Fruit fly (Drosophila melanogaster) whole organism, embryonic: ENCODE measurements around the gene Cyp1.
A peak's percentile ranks its signal among the peaks of the same experiment; 100 is the strongest.

Experiments used
- Atf3 ChIP-seq: fragments of 200-800 bp; sonication (Bioruptor generic); optimal IDR thresholded peaks from 3 replicates; lab custom pipeline; 2016; ENCODE audit warnings: missing biosample characterization, missing genetic modification characterization
- BtbVII ChIP-seq: fragments of 200-800 bp; sonication (Bioruptor generic); optimal IDR thresholded peaks from 3 replicates; lab custom pipeline; 2017; ENCODE audit warnings: missing biosample characterization, mild to moderate bottlenecking, missing genetic modification characterization
- CG10147 ChIP-seq: fragments of 200-800 bp; sonication (Bioruptor generic); optimal IDR thresholded peaks from 2 replicates; lab custom pipeline; 2019; ENCODE audit warnings: missing biosample characterization, mild to moderate bottlenecking, missing genetic modification characterization, moderate library complexity
- CG10267 ChIP-seq: fragments of 200-800 bp; sonication (Bioruptor generic); optimal IDR thresholded peaks from 2 replicates; lab custom pipeline; 2018; ENCODE audit warnings: missing biosample characterization, mild to moderate bottlenecking, missing genetic modification characterization, moderate library complexity
- CG10654 ChIP-seq: fragments of 200-800 bp; sonication (Bioruptor generic); optimal IDR thresholded peaks from 2 replicates; lab custom pipeline; 2016; ENCODE audit warnings: missing biosample characterization, missing genetic modification characterization
- CG11398 ChIP-seq: fragments of 200-800 bp; sonication (Bioruptor generic); optimal IDR thresholded peaks from 2 replicates; lab custom pipeline; 2016; ENCODE audit warnings: missing biosample characterization, missing genetic modification characterization
- CG11504 ChIP-seq: fragments of 200-800 bp; sonication (Bioruptor generic); optimal IDR thresholded peaks from 3 replicates; lab custom pipeline; 2019; ENCODE audit warnings: missing biosample characterization, mild to moderate bottlenecking, missing genetic modification characterization, moderate library complexity
- CG17328 ChIP-seq: fragments of 200-800 bp; sonication (Bioruptor generic); IDR thresholded peaks from 2 replicates; pipeline ENCODE4 v1.3.6; 2022; ENCODE audit warnings: missing biosample characterization, missing genetic modification characterization
- CG2678 ChIP-seq: fragments of 200-800 bp; sonication (Bioruptor generic); optimal IDR thresholded peaks from 3 replicates; lab custom pipeline; 2019; ENCODE audit warnings: missing biosample characterization, mild to moderate bottlenecking, missing genetic modification characterization, moderate library complexity
- CG2712 ChIP-seq: fragments of 200-800 bp; optimal IDR thresholded peaks from 3 replicates; lab custom pipeline; 2019; ENCODE audit warnings: missing biosample characterization, mild to moderate bottlenecking, missing genetic modification characterization, moderate library complexity
- CG34422 ChIP-seq: fragments of 200-800 bp; sonication (Bioruptor generic); IDR thresholded peaks from 3 replicates; pipeline ENCODE4 v1.3.6; 2022; ENCODE audit warnings: missing biosample characterization, missing genetic modification characterization
- CG4730 ChIP-seq: fragments of 200-800 bp; sonication (Bioruptor generic); IDR thresholded peaks from 2 replicates; pipeline ENCODE4 v1.3.6; 2022; ENCODE audit warnings: missing biosample characterization, missing genetic modification characterization
- CG5245 ChIP-seq: fragments of 200-800 bp; sonication (Bioruptor generic); optimal IDR thresholded peaks from 3 replicates; lab custom pipeline; 2016; ENCODE audit warnings: missing biosample characterization, missing genetic modification characterization
- CG7556 ChIP-seq: fragments of 200-800 bp; sonication (Bioruptor generic); optimal IDR thresholded peaks from 2 replicates; lab custom pipeline; 2017; ENCODE audit warnings: missing biosample characterization, mild to moderate bottlenecking, missing genetic modification characterization
- CG8089 ChIP-seq: fragments of 200-800 bp; sonication (Bioruptor generic); optimal IDR thresholded peaks from 3 replicates; lab custom pipeline; 2016; ENCODE audit warnings: missing biosample characterization, missing genetic modification characterization
- CG8290 ChIP-seq, 3 experiments: fragments of 200-800 bp; sonication (Bioruptor generic); optimal IDR thresholded peaks; 2 replicates each; lab custom pipeline; 2016 to 2019; ENCODE audit warnings: missing biosample characterization in 3 of 3, missing genetic modification characterization in 3 of 3, mild to moderate bottlenecking in 2 of 3, moderate library complexity in 1 of 3
- CG8478 ChIP-seq: fragments of >200 bp; optimal IDR thresholded peaks from 2 replicates; lab custom pipeline; 2018
- CHES-1-like ChIP-seq: fragments of 200-800 bp; sonication (Bioruptor generic); optimal IDR thresholded peaks from 2 replicates; lab custom pipeline; 2016; ENCODE audit warnings: missing biosample characterization, missing genetic modification characterization
- Dek ChIP-seq: fragments of 200-800 bp; sonication (Bioruptor generic); optimal IDR thresholded peaks from 3 replicates; lab custom pipeline; 2019; ENCODE audit warnings: missing biosample characterization, mild to moderate bottlenecking, missing genetic modification characterization, moderate library complexity
- Dip2 ChIP-seq: fragments of 200-800 bp; sonication (Bioruptor generic); IDR thresholded peaks from 2 replicates; pipeline ENCODE4 v1.3.6; 2022; ENCODE audit warnings: missing biosample characterization, missing genetic modification characterization
- Doc3 ChIP-seq: fragments of 200-800 bp; sonication (Bioruptor generic); IDR thresholded peaks from 3 replicates; pipeline ENCODE4 v1.3.6; 2022; ENCODE audit warnings: missing biosample characterization, missing genetic modification characterization; ENCODE audit not compliant: partially characterized antibody
- E2f1 ChIP-seq: fragments of 200-800 bp; sonication (Bioruptor generic); IDR thresholded peaks from 2 replicates; pipeline ENCODE4 v1.3.6; 2022; ENCODE audit warnings: missing biosample characterization, missing genetic modification characterization
- E2f2 ChIP-seq: fragments of 200-800 bp; sonication (Bioruptor generic); IDR thresholded peaks from 2 replicates; pipeline ENCODE4 v1.3.6; 2022; ENCODE audit warnings: missing biosample characterization, missing genetic modification characterization
- Gug ChIP-seq: fragments of 200-800 bp; sonication (Bioruptor generic); IDR thresholded peaks from 4 replicates; pipeline ENCODE4 v1.3.6; 2022; ENCODE audit warnings: missing biosample characterization, missing genetic modification characterization
- H15 ChIP-seq: fragments of 200-800 bp; sonication (Bioruptor generic); IDR thresholded peaks from 3 replicates; pipeline ENCODE4 v1.3.6; 2022; ENCODE audit warnings: missing biosample characterization, missing genetic modification characterization
- H2.0 ChIP-seq: fragments of 200-800 bp; sonication (Bioruptor generic); IDR thresholded peaks from 2 replicates; pipeline ENCODE4 v1.3.6; 2022; ENCODE audit warnings: missing biosample characterization, missing genetic modification characterization
- HmgZ ChIP-seq: fragments of 200-800 bp; sonication (Bioruptor generic); optimal IDR thresholded peaks from 2 replicates; lab custom pipeline; 2018; ENCODE audit warnings: missing biosample characterization, mild to moderate bottlenecking, missing genetic modification characterization
- NC2β ChIP-seq: fragments of 200-800 bp; sonication (Bioruptor generic); optimal IDR thresholded peaks from 2 replicates; lab custom pipeline; 2016; ENCODE audit warnings: missing biosample characterization, missing genetic modification characterization
- Opbp ChIP-seq: fragments of 200-800 bp; sonication (Bioruptor generic); IDR thresholded peaks from 3 replicates; pipeline ENCODE4 v1.3.6; 2022; ENCODE audit warnings: missing biosample characterization, missing genetic modification characterization; ENCODE audit not compliant: partially characterized antibody
- Usf ChIP-seq: fragments of 200-800 bp; sonication (Bioruptor generic); optimal IDR thresholded peaks from 2 replicates; lab custom pipeline; 2017; ENCODE audit warnings: missing genotype, missing biosample characterization, missing genetic modification characterization
- ase ChIP-seq: fragments of 200-800 bp; sonication (Bioruptor generic); IDR thresholded peaks from 3 replicates; pipeline ENCODE4 v1.3.6; 2022; ENCODE audit warnings: missing biosample characterization, missing genetic modification characterization
- ato ChIP-seq: fragments of 200-800 bp; sonication (Bioruptor generic); IDR thresholded peaks from 2 replicates; pipeline ENCODE4 v1.3.6; 2022; ENCODE audit warnings: missing biosample characterization, missing genetic modification characterization; ENCODE audit not compliant: partially characterized antibody
- cad ChIP-seq: fragments of >200 bp; optimal IDR thresholded peaks from 2 replicates; lab custom pipeline; 2017; ENCODE audit warnings: missing biosample characterization, missing genetic modification characterization
- croc ChIP-seq: fragments of 200-800 bp; sonication (Bioruptor generic); conservative IDR thresholded peaks from 3 replicates; pipeline ENCODE4 v1.3.6; 2022; ENCODE audit warnings: missing biosample characterization, missing genetic modification characterization
- dati ChIP-seq: fragments of 200-800 bp; sonication (Bioruptor generic); IDR thresholded peaks from 2 replicates; pipeline ENCODE4 v1.3.6; 2022; ENCODE audit warnings: missing biosample characterization, missing genetic modification characterization
- dmrt11E ChIP-seq: fragments of 200-800 bp; sonication (Bioruptor generic); optimal IDR thresholded peaks from 3 replicates; lab custom pipeline; 2018; ENCODE audit warnings: missing biosample characterization, mild to moderate bottlenecking, missing genetic modification characterization, moderate library complexity
- gce ChIP-seq: fragments of 200-800 bp; sonication (Bioruptor generic); IDR thresholded peaks from 3 replicates; pipeline ENCODE4 v1.3.6; 2022; ENCODE audit warnings: missing biosample characterization, missing genetic modification characterization
- grn ChIP-seq: fragments of 200-800 bp; sonication (Bioruptor generic); optimal IDR thresholded peaks from 3 replicates; lab custom pipeline; 2017; ENCODE audit warnings: missing biosample characterization, missing genetic modification characterization
- knrl ChIP-seq: fragments of 200-800 bp; sonication (Bioruptor generic); IDR thresholded peaks from 3 replicates; pipeline ENCODE4 v1.3.6; 2022; ENCODE audit warnings: missing biosample characterization, missing genetic modification characterization; ENCODE audit not compliant: partially characterized antibody
- lab ChIP-seq: fragments of 200-800 bp; sonication (Bioruptor generic); optimal IDR thresholded peaks from 3 replicates; lab custom pipeline; 2017; ENCODE audit warnings: missing biosample characterization, missing genetic modification characterization, mild to moderate bottlenecking, moderate library complexity, missing genetic modification reagents
- lov ChIP-seq, 2 experiments: fragments of 200-800 bp in 1 of 2; fragments of >200 bp in 1 of 2; sonication (Bioruptor generic) in 1 of 2; IDR thresholded peaks in 1 of 2; optimal IDR thresholded peaks in 1 of 2; 2 replicates in 1 of 2; 3 replicates in 1 of 2; pipeline versions ENCODE4 v1.3.6 to Lab custom; 2017 to 2022; ENCODE audit warnings: missing biosample characterization in 1 of 2, missing genetic modification characterization in 1 of 2
- maf-S ChIP-seq: fragments of 200-800 bp; sonication (Bioruptor generic); optimal IDR thresholded peaks from 2 replicates; lab custom pipeline; 2016; ENCODE audit warnings: missing biosample characterization, missing genetic modification characterization
- nerfin-2 ChIP-seq: fragments of 200-800 bp; sonication (Bioruptor generic); IDR thresholded peaks from 2 replicates; pipeline ENCODE4 v1.3.6; 2022; ENCODE audit warnings: missing biosample characterization, missing genetic modification characterization; ENCODE audit not compliant: partially characterized antibody
- ro ChIP-seq: fragments of 200-800 bp; sonication (Bioruptor generic); IDR thresholded peaks from 2 replicates; pipeline ENCODE4 v1.3.6; 2022; ENCODE audit warnings: missing biosample characterization, missing genetic modification characterization
- sens ChIP-seq: fragments of 200-800 bp; sonication (Bioruptor generic); peaks from one replicate; lab custom pipeline; 2016; ENCODE audit warnings: missing biosample characterization, missing genetic modification characterization
- seq ChIP-seq: fragments of 200-800 bp; sonication (Bioruptor generic); IDR thresholded peaks from 2 replicates; pipeline ENCODE4 v1.3.6; 2022; ENCODE audit warnings: missing biosample characterization, missing genetic modification characterization
- slbo ChIP-seq: fragments of 200-800 bp; sonication (Bioruptor generic); IDR thresholded peaks from 2 replicates; pipeline ENCODE4 v1.3.6; 2022; ENCODE audit warnings: missing biosample characterization, missing genetic modification characterization
- sob ChIP-seq: fragments of 200-800 bp; sonication (Bioruptor generic); IDR thresholded peaks from 2 replicates; pipeline ENCODE4 v1.3.6; 2022; ENCODE audit warnings: missing biosample characterization, missing genetic modification characterization
- trh ChIP-seq: fragments of 200-800 bp; sonication (Bioruptor generic); optimal IDR thresholded peaks from 2 replicates; lab custom pipeline; 2016; ENCODE audit warnings: missing biosample characterization, missing genetic modification characterization
- tup ChIP-seq: fragments of 200-800 bp; sonication (Bioruptor generic); optimal IDR thresholded peaks from 2 replicates; lab custom pipeline; 2016; ENCODE audit warnings: missing biosample characterization, mild to moderate bottlenecking, missing genetic modification characterization, moderate library complexity
- zfh2 ChIP-seq: fragments of 200-800 bp; sonication (Bioruptor generic); optimal IDR thresholded peaks from 2 replicates; lab custom pipeline; 2016; ENCODE audit warnings: missing biosample characterization, missing genetic modification characterization

Cyp1 gene

dm6 chrX:16270795-16271194 is 49.4 kb downstream of the Cyp1 start, which contains the start of gene Mfe2 (continued):
- TF ChIP-seq CG4730 (GFP tag; lab: Robert Waterston, UW) (no peak), ato (GFP tag; lab: Robert Waterston, UW) (peak; percentile 40; the same call in 1 of the 2 replicates), E2f1 (GFP tag; lab: Robert Waterston, UW) (no peak), knrl (GFP tag; lab: Robert Waterston, UW) (peak; percentile 55; the same call in 1 of the 3 replicates), gce (no peak), CG10654 (GFP tag; lab: Kevin White, UChicago) (peak; percentile 29), cad (GFP tag; lab: Kevin White, UChicago) (no peak), sob (GFP tag; lab: Robert Waterston, UW) (peak; percentile 86), seq (GFP tag; lab: Robert Waterston, UW) (peak; percentile 34; the same call in 1 of the 2 replicates), CG17328 (GFP tag; lab: Robert Waterston, UW) (no peak), CG2712 (tag; lab: Kevin White, UChicago) (peak; percentile 41), Dek (tag; lab: Kevin White, UChicago) (peak; percentile 20), Gug (GFP tag; lab: Robert Waterston, UW) (peak; percentile 30; the same call in 1 of the 4 replicates), dmrt11E (tag; lab: Kevin White, UChicago) (no peak), maf-S (GFP tag; lab: Kevin White, UChicago) (peak; percentile 49), Doc3 (no peak), E2f2 (peak; percentile 61), CG8478 (lab: Kevin White, UChicago) (peak; percentile 80), ro (no peak), croc (GFP tag; lab: Robert Waterston, UW) (no peak), H2.0 (GFP tag; lab: Robert Waterston, UW) (no peak), lab (no peak), CHES-1-like (GFP tag; lab: Kevin White, UChicago) (peak; percentile 34), CG11398 (GFP tag; lab: Kevin White, UChicago) (peak; percentile 20), trh (GFP tag; lab: Kevin White, UChicago) (no peak), nerfin-2 (0 out of 2 replicates have a peak, but pooled peaks have one; percentile 15), slbo (GFP tag; lab: Robert Waterston, UW) (peak; percentile 85), CG11504 (tag; lab: Kevin White, UChicago) (no peak), Dip2 (GFP tag; lab: Robert Waterston, UW) (no peak), BtbVII (GFP tag; lab: Kevin White, UChicago) (no peak), CG8089 (peak; percentile 12), Opbp (GFP tag; lab: Robert Waterston, UW) (no peak), zfh2 (peak; percentile 81), tup (GFP tag; lab: Kevin White, UChicago) (no peak), sens (peak; percentile 91), H15 (GFP tag; lab: Robert Waterston, UW) (peak; percentile 24; the same call in 1 of the 3 replicates), CG10267 (tag; lab: Kevin White, UChicago) (peak; percentile 98), ase (no peak), Atf3 (GFP tag; lab: Kevin White, UChicago) (no peak), CG34422 (GFP tag; lab: Robert Waterston, UW) (no peak), CG7556 (GFP tag; lab: Kevin White, UChicago) (peak; percentile 19), CG10147 (GFP tag; lab: Kevin White, UChicago) (peak; percentile 7), CG8290 (GFP tag; optimal IDR thresholded peaks at IDR 0.05; lab: Kevin White, UChicago) (peak; percentile 50), CG8290 (tag; optimal IDR thresholded peaks at IDR 0.05; lab: Kevin White, UChicago) (peak; percentile 22 to 93), lov (optimal IDR thresholded peaks at IDR 0.05; lab: Kevin White, UChicago) (no peak), lov (GFP tag; IDR thresholded peaks at IDR 0.05; lab: Robert Waterston, UW) (0 out of 3 replicates have a peak, but pooled peaks have one; percentile 11), grn (GFP tag; lab: Kevin White, UChicago) (peak; percentile 67), Usf (peak; percentile 32), CG5245 (GFP tag; lab: Kevin White, UChicago) (peak; percentile 35), HmgZ (tag; lab: Kevin White, UChicago) (peak; percentile 85), CG2678 (tag; lab: Kevin White, UChicago) (no peak), NC2β (GFP tag; lab: Kevin White, UChicago) (peak; percentile 61), dati (GFP tag; lab: Robert Waterston, UW) (no peak)
